Fruit fly (Drosophila melanogaster) whole organism, embryonic: ENCODE data around the gene CG34179.

Source experiments
- Ada2b ChIP-seq: fragments of 200-800 bp; sonication (Bioruptor generic); IDR thresholded peaks from 2 replicates; pipeline ENCODE4 v1.3.6; 2022; ENCODE audit warnings: missing biosample characterization, missing genetic modification characterization
- Atf3 ChIP-seq: fragments of 200-800 bp; sonication (Bioruptor generic); optimal IDR thresholded peaks from 3 replicates; lab custom pipeline; 2016; ENCODE audit warnings: missing biosample characterization, missing genetic modification characterization
- Bteb2 ChIP-seq: fragments of 200-800 bp; sonication (Bioruptor generic); optimal IDR thresholded peaks from 2 replicates; lab custom pipeline; 2016; ENCODE audit warnings: missing biosample characterization, missing genetic modification characterization
- CG10979 ChIP-seq: fragments of 200-800 bp; sonication (Bioruptor generic); optimal IDR thresholded peaks from 2 replicates; lab custom pipeline; 2018; ENCODE audit warnings: missing biosample characterization, mild to moderate bottlenecking, missing genetic modification characterization, moderate library complexity
- CG11696 ChIP-seq: fragments of 200-800 bp; sonication (Bioruptor generic); IDR thresholded peaks from 2 replicates; pipeline ENCODE4 v1.3.6; 2022; ENCODE audit warnings: missing biosample characterization, missing genetic modification characterization
- CG1233 ChIP-seq: fragments of 200-800 bp; sonication (Bioruptor generic); optimal IDR thresholded peaks from 4 replicates; lab custom pipeline; 2018; ENCODE audit warnings: missing biosample characterization, mild to moderate bottlenecking, missing genetic modification characterization
- CG12391 ChIP-seq: fragments of 200-800 bp; sonication (Bioruptor generic); optimal IDR thresholded peaks from 3 replicates; lab custom pipeline; 2018; ENCODE audit warnings: missing biosample characterization, mild to moderate bottlenecking, missing genetic modification characterization, moderate library complexity
- CG13287 ChIP-seq: fragments of 200-800 bp; sonication (Bioruptor generic); IDR thresholded peaks from 2 replicates; pipeline ENCODE4 v1.3.6; 2022; ENCODE audit warnings: missing biosample characterization, missing genetic modification characterization; ENCODE audit not compliant: partially characterized antibody
- CG17802 ChIP-seq: fragments of 200-800 bp; sonication (Bioruptor generic); optimal IDR thresholded peaks from 2 replicates; lab custom pipeline; 2018; ENCODE audit warnings: missing biosample characterization, mild to moderate bottlenecking, missing genetic modification characterization, moderate library complexity
- CG2202 ChIP-seq: fragments of 200-800 bp; sonication (Bioruptor generic); optimal IDR thresholded peaks from 2 replicates; lab custom pipeline; 2018; ENCODE audit warnings: missing biosample characterization, mild to moderate bottlenecking, missing genetic modification characterization
- CG34224 ChIP-seq: fragments of 200-800 bp; sonication (Bioruptor generic); IDR thresholded peaks from 3 replicates; pipeline ENCODE4 v1.3.6; 2022; ENCODE audit warnings: missing biosample characterization, missing genetic modification characterization; ENCODE audit not compliant: partially characterized antibody
- CG6654 ChIP-seq: fragments of 200-800 bp; sonication (Bioruptor generic); optimal IDR thresholded peaks from 2 replicates; lab custom pipeline; 2017; ENCODE audit warnings: missing biosample characterization, mild to moderate bottlenecking, missing genetic modification characterization
- CG7839 ChIP-seq: fragments of 200-800 bp; sonication (Bioruptor generic); optimal IDR thresholded peaks from 3 replicates; lab custom pipeline; 2018; ENCODE audit warnings: missing biosample characterization, mild to moderate bottlenecking, missing genetic modification characterization, moderate library complexity
- CG8478 ChIP-seq: fragments of >200 bp; optimal IDR thresholded peaks from 2 replicates; lab custom pipeline; 2018
- CG8765 ChIP-seq: fragments of 200-800 bp; sonication (Bioruptor generic); IDR thresholded peaks from 2 replicates; pipeline ENCODE4 v1.3.6; 2022; ENCODE audit warnings: missing biosample characterization, missing genetic modification characterization
- CG9437 ChIP-seq: fragments of 200-800 bp; sonication (Bioruptor generic); optimal IDR thresholded peaks from 2 replicates; lab custom pipeline; 2018; ENCODE audit warnings: missing biosample characterization, mild to moderate bottlenecking, missing genetic modification characterization
- Chrac-16 ChIP-seq: fragments of 200-800 bp; sonication (Bioruptor generic); optimal IDR thresholded peaks from 3 replicates; lab custom pipeline; 2016; ENCODE audit warnings: missing biosample characterization, missing genetic modification characterization
- H15 ChIP-seq: fragments of 200-800 bp; sonication (Bioruptor generic); IDR thresholded peaks from 3 replicates; pipeline ENCODE4 v1.3.6; 2022; ENCODE audit warnings: missing biosample characterization, missing genetic modification characterization
- Hr78 ChIP-seq, 2 experiments: fragments of 200-800 bp in 1 of 2; fragments of >200 bp in 1 of 2; sonication (Bioruptor generic) in 1 of 2; optimal IDR thresholded peaks; 2 replicates each; lab custom pipeline; 2017 to 2019; ENCODE audit warnings: missing biosample characterization in 2 of 2, missing genetic modification characterization in 2 of 2, mild to moderate bottlenecking in 1 of 2, moderate library complexity in 1 of 2
- Lhr ChIP-seq: fragments of 200-800 bp; sonication (Bioruptor generic); optimal IDR thresholded peaks from 3 replicates; lab custom pipeline; 2017; ENCODE audit warnings: mild to moderate bottlenecking, missing biosample characterization, missing genetic modification reagents, missing genetic modification characterization
- Mad ChIP-seq: fragments of 200-800 bp; sonication (Bioruptor generic); optimal IDR thresholded peaks from 2 replicates; lab custom pipeline; 2016; ENCODE audit warnings: missing biosample characterization, missing genetic modification characterization
- Mrtf ChIP-seq: fragments of 200-800 bp; sonication (Bioruptor generic); IDR thresholded peaks from 3 replicates; pipeline ENCODE4 v1.3.6; 2022; ENCODE audit warnings: missing biosample characterization, missing genetic modification characterization
- Ptx1 ChIP-seq: fragments of 200-800 bp; sonication (Bioruptor generic); IDR thresholded peaks from 2 replicates; pipeline ENCODE4 v1.3.6; 2022; ENCODE audit warnings: missing biosample characterization, missing genetic modification characterization
- Rfx ChIP-seq: fragments of 200-800 bp; sonication (Bioruptor generic); IDR thresholded peaks from 2 replicates; pipeline ENCODE4 v1.3.6; 2022; ENCODE audit warnings: missing biosample characterization, missing genetic modification characterization
- Usf ChIP-seq: fragments of 200-800 bp; sonication (Bioruptor generic); optimal IDR thresholded peaks from 2 replicates; lab custom pipeline; 2017; ENCODE audit warnings: missing genotype, missing biosample characterization, missing genetic modification characterization
- bab2 ChIP-seq: fragments of 200-800 bp; sonication (Bioruptor generic); optimal IDR thresholded peaks from 2 replicates; lab custom pipeline; 2016; ENCODE audit warnings: missing biosample characterization, missing genetic modification characterization
- chinmo ChIP-seq: fragments of 200-800 bp; sonication (Bioruptor generic); IDR thresholded peaks from 4 replicates; pipeline ENCODE4 v1.3.6; 2022; ENCODE audit warnings: missing biosample characterization, missing genetic modification characterization; ENCODE audit not compliant: partially characterized antibody
- emc ChIP-seq: fragments of 200-800 bp; sonication (Bioruptor generic); optimal IDR thresholded peaks from 2 replicates; lab custom pipeline; 2016; ENCODE audit warnings: missing biosample characterization, missing genetic modification characterization
- fd96Cb ChIP-seq: fragments of 200-800 bp; sonication (Bioruptor generic); optimal IDR thresholded peaks from 2 replicates; lab custom pipeline; 2018; ENCODE audit warnings: missing biosample characterization, mild to moderate bottlenecking, missing genetic modification characterization, moderate library complexity
- grn ChIP-seq: fragments of 200-800 bp; sonication (Bioruptor generic); optimal IDR thresholded peaks from 3 replicates; lab custom pipeline; 2017; ENCODE audit warnings: missing biosample characterization, missing genetic modification characterization
- hb ChIP-seq: fragments of 200-800 bp; sonication (Bioruptor generic); IDR thresholded peaks from 3 replicates; pipeline ENCODE4 v1.3.6; 2022; ENCODE audit warnings: missing biosample characterization, missing genetic modification characterization; ENCODE audit not compliant: partially characterized antibody
- inv ChIP-seq: fragments of 200-800 bp; sonication (Bioruptor generic); IDR thresholded peaks from 2 replicates; pipeline ENCODE4 v1.3.6; 2022; ENCODE audit warnings: missing biosample characterization, missing genetic modification characterization; ENCODE audit not compliant: partially characterized antibody
- kah ChIP-seq: fragments of 200-800 bp; sonication (Bioruptor generic); optimal IDR thresholded peaks from 2 replicates; lab custom pipeline; 2018; ENCODE audit warnings: missing biosample characterization, mild to moderate bottlenecking, missing genetic modification characterization
- kay ChIP-seq: fragments of 200-800 bp; sonication (Bioruptor generic); optimal IDR thresholded peaks from 2 replicates; lab custom pipeline; 2016; ENCODE audit warnings: missing biosample characterization, missing genetic modification characterization
- lmd ChIP-seq: fragments of 200-800 bp; sonication (Bioruptor generic); IDR thresholded peaks from 2 replicates; pipeline ENCODE4 v1.3.6; 2022; ENCODE audit warnings: missing biosample characterization, missing genetic modification characterization
- lola ChIP-seq, 3 experiments: fragments of >200 bp in 2 of 3; fragments of 200-800 bp in 1 of 3; sonication (Bioruptor generic) in 1 of 3; optimal IDR thresholded peaks; 2 replicates each; lab custom pipeline; 2017 to 2019; ENCODE audit warnings: missing biosample characterization in 3 of 3, missing genetic modification characterization in 3 of 3, mild to moderate bottlenecking in 1 of 3, moderate library complexity in 1 of 3
- maf-S ChIP-seq: fragments of 200-800 bp; sonication (Bioruptor generic); optimal IDR thresholded peaks from 2 replicates; lab custom pipeline; 2016; ENCODE audit warnings: missing biosample characterization, missing genetic modification characterization
- mld ChIP-seq: fragments of 200-800 bp; sonication (Bioruptor generic); IDR thresholded peaks from 3 replicates; pipeline ENCODE4 v1.3.6; 2022; ENCODE audit warnings: missing biosample characterization, missing genetic modification characterization; ENCODE audit not compliant: partially characterized antibody
- odd ChIP-seq: fragments of 200-800 bp; sonication (Bioruptor generic); optimal IDR thresholded peaks from 2 replicates; lab custom pipeline; 2017; ENCODE audit warnings: missing biosample characterization, mild to moderate bottlenecking, missing genetic modification characterization
- otp ChIP-seq: fragments of 200-800 bp; sonication (Bioruptor generic); IDR thresholded peaks from 3 replicates; pipeline ENCODE4, ENCODE4 v1.3.6; 2022; ENCODE audit warnings: missing biosample characterization, missing genetic modification characterization
- ro ChIP-seq: fragments of 200-800 bp; sonication (Bioruptor generic); IDR thresholded peaks from 2 replicates; pipeline ENCODE4 v1.3.6; 2022; ENCODE audit warnings: missing biosample characterization, missing genetic modification characterization
- row ChIP-seq: fragments of 200-800 bp; sonication (Bioruptor generic); IDR thresholded peaks from 3 replicates; pipeline ENCODE4 v1.3.6; 2022; ENCODE audit warnings: missing biosample characterization, missing genetic modification characterization
- salm ChIP-seq: fragments of 200-800 bp; sonication (Bioruptor generic); optimal IDR thresholded peaks from 2 replicates; lab custom pipeline; 2018; ENCODE audit warnings: missing biosample characterization, mild to moderate bottlenecking, missing genetic modification characterization
- sim ChIP-seq: fragments of 200-800 bp; sonication (Bioruptor generic); IDR thresholded peaks from 2 replicates; pipeline ENCODE4 v1.3.6; 2022; ENCODE audit warnings: missing biosample characterization, missing genetic modification characterization
- sob ChIP-seq: fragments of 200-800 bp; sonication (Bioruptor generic); IDR thresholded peaks from 2 replicates; pipeline ENCODE4 v1.3.6; 2022; ENCODE audit warnings: missing biosample characterization, missing genetic modification characterization
- sqz ChIP-seq: fragments of 200-800 bp; sonication (Bioruptor generic); optimal IDR thresholded peaks from 3 replicates; lab custom pipeline; 2018; ENCODE audit warnings: missing biosample characterization, mild to moderate bottlenecking, missing genetic modification characterization
- ttk ChIP-seq: fragments of 200-800 bp; sonication (Bioruptor generic); IDR thresholded peaks from 2 replicates; pipeline ENCODE4 v2.1.2; 2022; ENCODE audit warnings: missing biosample characterization, missing genetic modification characterization
- twi ChIP-seq: fragments of 200-800 bp; optimal IDR thresholded peaks from 2 replicates; lab custom pipeline; 2019; ENCODE audit warnings: missing biosample characterization, mild to moderate bottlenecking, missing genetic modification characterization, moderate library complexity
- usp ChIP-seq: fragments of >200 bp; optimal IDR thresholded peaks from 2 replicates; lab custom pipeline; 2017; ENCODE audit warnings: missing biosample characterization, missing genetic modification characterization
- wor ChIP-seq: fragments of 200-800 bp; sonication (Bioruptor generic); IDR thresholded peaks from 2 replicates; pipeline ENCODE4 v1.3.6; 2022; ENCODE audit warnings: missing biosample characterization, missing genetic modification characterization
- yki ChIP-seq: fragments of >200 bp; optimal IDR thresholded peaks from 3 replicates; lab custom pipeline; 2018

The CG34179 gene

DNA sequence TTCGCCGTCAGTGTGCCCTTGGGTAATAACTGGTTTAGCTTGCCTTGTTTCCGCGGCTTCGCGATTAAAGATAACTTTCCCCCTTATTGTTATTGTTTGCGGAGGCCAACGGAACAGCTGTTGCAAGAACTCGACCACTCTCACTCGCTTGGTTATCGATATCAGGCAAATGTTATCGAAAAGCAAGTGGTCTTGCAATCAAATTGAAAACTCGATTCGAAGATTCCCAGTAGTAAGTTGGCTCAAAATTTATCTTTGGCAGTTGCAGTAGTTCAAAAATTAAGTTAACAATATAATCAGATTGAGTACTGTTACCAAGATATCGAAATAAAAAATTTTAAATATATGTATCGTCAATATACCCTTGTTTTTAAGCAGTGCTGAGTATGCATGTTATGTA, 17.3 kb upstream of the CG34179 start, which contains the start of the genes Fbw5 and CG9147 (continued):
- TF ChIP-seq yki (lab: Kevin White, UChicago) (no peak), row (GFP tag; lab: Robert Waterston, UW) (peak; percentile 100), grn (peak; percentile 97), kah (GFP tag; lab: Kevin White, UChicago) (peak; percentile 98), emc (peak; percentile 98), Usf (peak; percentile 99), Atf3 (GFP tag; lab: Kevin White, UChicago) (peak; percentile 99), inv (peak; percentile 18; the same call in 1 of the 2 replicates), CG6654 (GFP tag; lab: Kevin White, UChicago) (peak; percentile 91), ttk (GFP tag; lab: Robert Waterston, UW) (peak; percentile 100), chinmo (GFP tag; lab: Robert Waterston, UW) (0 out of 4 replicates have a peak, but pooled peaks have one; percentile 11), CG34224 (GFP tag; lab: Robert Waterston, UW) (peak; percentile 78), CG7839 (tag; lab: Kevin White, UChicago) (peak; percentile 100), otp (GFP tag; lab: Robert Waterston, UW) (peak; percentile 100), Rfx (GFP tag; lab: Robert Waterston, UW) (peak; percentile 100), sim (GFP tag; lab: Robert Waterston, UW) (peak; percentile 99), bab2 (GFP tag; lab: Kevin White, UChicago) (peak; percentile 100), maf-S (GFP tag; lab: Kevin White, UChicago) (peak; percentile 99), usp (no peak), Ptx1 (GFP tag; lab: Robert Waterston, UW) (peak; percentile 100), lmd (peak; percentile 100), salm (tag; lab: Kevin White, UChicago) (peak; percentile 99), CG8478 (lab: Kevin White, UChicago) (no peak), H15 (GFP tag; lab: Robert Waterston, UW) (peak; percentile 99), mld (0 out of 3 replicates have a peak, but pooled peaks have one; percentile 33), CG8765 (GFP tag; lab: Robert Waterston, UW) (peak; percentile 98), CG2202 (tag; lab: Kevin White, UChicago) (peak; percentile 99), Hr78 (GFP tag; optimal IDR thresholded peaks at IDR 0.05; lab: Kevin White, UChicago) (peak in 1 of 2 experiments; percentile 97), CG17802 (tag; lab: Kevin White, UChicago) (peak; percentile 93), CG10979 (peak; percentile 99), CG13287 (peak; percentile 81), sob (GFP tag; lab: Robert Waterston, UW) (peak; percentile 100), Ada2b (peak; percentile 100), hb (GFP tag; lab: Robert Waterston, UW) (no peak), CG12391 (tag; lab: Kevin White, UChicago) (peak; percentile 100), wor (GFP tag; lab: Robert Waterston, UW) (peak; percentile 99), odd (peak; percentile 99), ro (GFP tag; lab: Robert Waterston, UW) (peak; percentile 99), kay (GFP tag; lab: Kevin White, UChicago) (peak; percentile 99), fd96Cb (tag; lab: Kevin White, UChicago) (peak; percentile 100), Lhr (GFP tag; lab: Kevin White, UChicago) (peak; percentile 98), lola (GFP tag; optimal IDR thresholded peaks at IDR 0.05; lab: Kevin White, UChicago) (peak in 1 of 3 experiments; percentile 100), CG1233 (GFP tag; lab: Kevin White, UChicago) (peak; percentile 99), CG9437 (peak; percentile 97), Chrac-16 (GFP tag; lab: Kevin White, UChicago) (peak; percentile 100), CG11696 (GFP tag; lab: Robert Waterston, UW) (peak; percentile 96), Mad (GFP tag; lab: Kevin White, UChicago) (peak; percentile 99), Mrtf (GFP tag; lab: Robert Waterston, UW) (peak; percentile 99), sqz (GFP tag; lab: Kevin White, UChicago) (peak; percentile 97), Bteb2 (GFP tag; lab: Kevin White, UChicago) (peak; percentile 99), twi (peak; percentile 98)
